Comparison of ENCODE assay signal across 4 worm cellular contexts in the genomic region with DNA sequence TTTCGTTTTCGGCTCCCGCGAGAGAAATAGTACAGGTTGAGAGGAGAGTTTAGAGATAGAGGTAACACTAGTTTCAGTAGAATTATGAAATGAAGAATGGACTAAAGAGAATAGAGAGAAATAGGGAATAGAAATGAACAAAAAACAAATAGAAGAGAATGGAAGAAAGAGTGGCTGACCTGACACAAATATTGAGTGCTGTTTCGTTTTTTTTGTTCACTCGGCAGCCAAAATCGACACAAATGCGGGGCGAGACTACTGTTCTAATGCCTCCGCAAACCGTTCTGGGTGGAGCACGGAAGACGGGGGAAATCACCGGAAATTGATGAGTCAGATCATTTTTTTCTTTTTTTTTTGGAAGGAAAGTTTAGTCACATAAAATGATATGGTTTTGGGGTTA.
TF ChIP-seq lines count a peak whose summit lies in the region.

No protein-coding gene starts in this region.

TF ChIP-seq in whole organism, L1 larva, 84 proteins besides CTCF, POLR2A, EP300 and RAD21:
- TF ChIP-seq snu-23 (GFP tag; optimal IDR thresholded peaks at IDR 0.05; lab: Kevin White, UChicago), result peak; percentile 4
- no peak for TF ChIP-seq efl-1 (optimal IDR thresholded peaks at IDR 0.05; lab: Kevin White, UChicago)
- peak in 1 of 2 experiments; percentile 84 for TF ChIP-seq efl-1 (GFP tag; optimal IDR thresholded peaks at IDR 0.05 in 1 of 2; lab: Kevin White, UChicago)
- no peak for TF ChIP-seq nhr-19 (GFP tag; conservative IDR thresholded peaks at IDR 0.05; lab: Robert Waterston, UW)

TF ChIP-seq in whole organism, L3 larva, 47 proteins besides CTCF, POLR2A, EP300 and RAD21:
- peak; percentile 59 for TF ChIP-seq pha-4 (tag; optimal IDR thresholded peaks at IDR 0.05; lab: Kevin White, UChicago)
- no peak for TF ChIP-seq aly-2 (tag; optimal IDR thresholded peaks at IDR 0.05; lab: Kevin White, UChicago)
- no peak for TF ChIP-seq nhr-237 (tag; optimal IDR thresholded peaks at IDR 0.05; lab: Kevin White, UChicago)
- TF ChIP-seq ztf-4 (tag; optimal IDR thresholded peaks at IDR 0.05; lab: Kevin White, UChicago), result no peak
- TF ChIP-seq nhr-11 (tag; optimal IDR thresholded peaks at IDR 0.05; lab: Kevin White, UChicago), result no peak

TF ChIP-seq in whole organism, L4 larva, 104 proteins besides CTCF, POLR2A, EP300 and RAD21:
- TF ChIP-seq aha-1 (tag; lab: Kevin White, UChicago), result peak; percentile 42
- no peak for TF ChIP-seq mep-1 (tag; optimal IDR thresholded peaks at IDR 0.05; lab: Kevin White, UChicago)
- TF ChIP-seq nhr-28 (tag; optimal IDR thresholded peaks at IDR 0.05; lab: Kevin White, UChicago), result peak; percentile 10

TF ChIP-seq in whole organism, young adult, 124 proteins besides CTCF, POLR2A, EP300 and RAD21:
- TF ChIP-seq cebp-1 (GFP tag; IDR thresholded peaks at IDR 0.05; lab: Robert Waterston, UW) (no peak), cebp-1 (tag; optimal IDR thresholded peaks at IDR 0.05; lab: Kevin White, UChicago) (peak; percentile 47), nhr-80 (tag; optimal IDR thresholded peaks at IDR 0.05; lab: Kevin White, UChicago) (peak; percentile 12), K12H6.12 (tag; optimal IDR thresholded peaks at IDR 0.05; lab: Kevin White, UChicago) (no peak), atf-7 (tag; optimal IDR thresholded peaks at IDR 0.05; lab: Kevin White, UChicago) (no peak), mxl-1 (tag; optimal IDR thresholded peaks at IDR 0.05; lab: Kevin White, UChicago) (no peak), chd-7 (tag; optimal IDR thresholded peaks at IDR 0.05; lab: Kevin White, UChicago) (no peak), snpc-4 (GFP tag; optimal IDR thresholded peaks at IDR 0.05; lab: Kevin White, UChicago) (no peak), snpc-4 (tag; optimal IDR thresholded peaks at IDR 0.05; lab: Kevin White, UChicago) (no peak), hmg-1.2 (GFP tag; IDR thresholded peaks at IDR 0.05; lab: Robert Waterston, UW) (peak; percentile 74), nhr-179 (tag; optimal IDR thresholded peaks at IDR 0.05; lab: Kevin White, UChicago) (no peak)
